Fruit fly (Drosophila melanogaster): ENCODE measurements around the gene CG33169.

The CG33169 gene

dm6 chr3L:22822544-22823175 lies 41.0 kb upstream of the CG33169 start (continued):
- TF ChIP-seq Taf1 (GFP tag; IDR thresholded peaks at IDR 0.05), result no peak
- no peak for TF ChIP-seq br (optimal IDR thresholded peaks at IDR 0.05)
- TF ChIP-seq CG7928 (GFP tag; optimal IDR thresholded peaks at IDR 0.05), result no peak
- 0 out of 3 replicates have a peak, but pooled peaks have one; percentile 7 for TF ChIP-seq z (GFP tag; IDR thresholded peaks at IDR 0.05)
- TF ChIP-seq Optix (GFP tag; IDR thresholded peaks at IDR 0.05), result no peak
- TF ChIP-seq sr (GFP tag; IDR thresholded peaks at IDR 0.05), result no peak
- TF ChIP-seq al (GFP tag; IDR thresholded peaks at IDR 0.05), result no peak
- TF ChIP-seq fd3F (GFP tag; optimal IDR thresholded peaks at IDR 0.05), result no peak
- no peak for TF ChIP-seq CG10654 (GFP tag; optimal IDR thresholded peaks at IDR 0.05)
- no peak for TF ChIP-seq esg (GFP tag; conservative IDR thresholded peaks at IDR 0.05)
- TF ChIP-seq Stat92E (GFP tag; optimal IDR thresholded peaks at IDR 0.05), result no peak
- no peak for TF ChIP-seq CG2129 (GFP tag; IDR thresholded peaks at IDR 0.05; ENCODE audit: partially characterized antibody)
- no peak for TF ChIP-seq mld (GFP tag; IDR thresholded peaks at IDR 0.05; ENCODE audit: partially characterized antibody)
- TF ChIP-seq CG11695 (GFP tag; IDR thresholded peaks at IDR 0.05), result no peak
- no peak for TF ChIP-seq sima (GFP tag; optimal IDR thresholded peaks at IDR 0.05)
- no peak for TF ChIP-seq unc-4 (GFP tag; IDR thresholded peaks at IDR 0.05; ENCODE audit: partially characterized antibody)
- no peak for TF ChIP-seq Dad (GFP tag; optimal IDR thresholded peaks at IDR 0.05)
- peak; percentile 96 for TF ChIP-seq Drgx (GFP tag; IDR thresholded peaks at IDR 0.05)
- TF ChIP-seq CG14965 (GFP tag; optimal IDR thresholded peaks at IDR 0.05; ENCODE audit: borderline replicate concordance), result no peak
- TF ChIP-seq Ets65A (GFP tag), result no peak
- no peak for TF ChIP-seq CG10431 (GFP tag; optimal IDR thresholded peaks at IDR 0.05)
- TF ChIP-seq CoRest (tag; optimal IDR thresholded peaks at IDR 0.05), result no peak
- TF ChIP-seq exex (tag; optimal IDR thresholded peaks at IDR 0.05), result peak; percentile 20
- no peak for TF ChIP-seq Bteb2 (GFP tag; optimal IDR thresholded peaks at IDR 0.05)
- TF ChIP-seq CG12071 (GFP tag; optimal IDR thresholded peaks at IDR 0.05), result peak; percentile 29
- 0 out of 3 replicates have a peak, but pooled peaks have one; percentile 29 for TF ChIP-seq ci (GFP tag; IDR thresholded peaks at IDR 0.05)
- no peak for TF ChIP-seq NfI (GFP tag; optimal IDR thresholded peaks at IDR 0.05)
- TF ChIP-seq Side (GFP tag; optimal IDR thresholded peaks at IDR 0.05), result no peak
- no peak for TF ChIP-seq ash1 (GFP tag; optimal IDR thresholded peaks at IDR 0.05)
- no peak for TF ChIP-seq dati (GFP tag; IDR thresholded peaks at IDR 0.05)
- TF ChIP-seq CG30431 (GFP tag; optimal IDR thresholded peaks at IDR 0.05), result no peak
- no peak for TF ChIP-seq tgo (GFP tag; IDR thresholded peaks at IDR 0.05)
- no peak for TF ChIP-seq CG3838 (GFP tag; optimal IDR thresholded peaks at IDR 0.05)
- no peak for TF ChIP-seq insv (GFP tag; optimal IDR thresholded peaks at IDR 0.05)
- TF ChIP-seq HLHmδ (GFP tag; optimal IDR thresholded peaks at IDR 0.05), result no peak
- no peak for TF ChIP-seq zen (tag; optimal IDR thresholded peaks at IDR 0.05)
- no peak for TF ChIP-seq Spps (tag; optimal IDR thresholded peaks at IDR 0.05)
- TF ChIP-seq Elba2 (GFP tag; optimal IDR thresholded peaks at IDR 0.05), result no peak
- no peak for TF ChIP-seq CG11085 (GFP tag; IDR thresholded peaks at IDR 0.05)
- no peak for TF ChIP-seq Lim3 (GFP tag; IDR thresholded peaks at IDR 0.05)
- TF ChIP-seq CG12155 (GFP tag; optimal IDR thresholded peaks at IDR 0.05), result no peak
- no peak for TF ChIP-seq CG32772 (GFP tag; IDR thresholded peaks at IDR 0.05)
- TF ChIP-seq CG31224 (GFP tag; IDR thresholded peaks at IDR 0.05), result no peak
- TF ChIP-seq dm (GFP tag; optimal IDR thresholded peaks at IDR 0.05), result no peak
- TF ChIP-seq Dip3 (GFP tag; optimal IDR thresholded peaks at IDR 0.05), result no peak
- TF ChIP-seq CG34376 (GFP tag; optimal IDR thresholded peaks at IDR 0.05), result peak; percentile 25
- peak; percentile 28 for TF ChIP-seq caup (GFP tag; optimal IDR thresholded peaks at IDR 0.05; ENCODE audit: severe bottlenecking)
- no peak for TF ChIP-seq Lhr (GFP tag; optimal IDR thresholded peaks at IDR 0.05)
- peak; percentile 75; the same call in 2 of the 3 replicates for TF ChIP-seq CG17361 (GFP tag; IDR thresholded peaks at IDR 0.05)
- TF ChIP-seq zen2 (GFP tag; IDR thresholded peaks at IDR 0.05; ENCODE audit: partially characterized antibody), result peak; percentile 37; the same call in 1 of the 3 replicates
- no peak for TF ChIP-seq row (GFP tag; IDR thresholded peaks at IDR 0.05)
